Worm (Caenorhabditis elegans) whole organism, L2 larva: Measurements from ENCODE around the gene Y57A10C.10.

ENCODE experiments used
- C34F6.9 ChIP-seq: fragments of 150-350 bp; optimal IDR thresholded peaks from 2 replicates; lab custom pipeline; 2014; ENCODE audit warnings: missing biosample characterization, missing genetic modification characterization
- F13H6.1 ChIP-seq: sonication (generic microtip); optimal IDR thresholded peaks from 2 replicates; lab custom pipeline; 2016; ENCODE audit warnings: missing genetic modification characterization, missing compliant biosample characterization
- R02D3.7 ChIP-seq: fragments of 150-350 bp; optimal IDR thresholded peaks from 2 replicates; lab custom pipeline; 2014; ENCODE audit warnings: missing biosample characterization, missing genetic modification characterization
- ama-1 ChIP-seq: fragments of 150-350 bp; optimal IDR thresholded peaks from 2 replicates; lab custom pipeline; 2018; ENCODE audit warnings: inconsistent platforms
- blmp-1 ChIP-seq: sonication (generic microtip); optimal IDR thresholded peaks from 2 replicates; lab custom pipeline; 2017; ENCODE audit warnings: missing genetic modification characterization, mild to moderate bottlenecking, missing compliant biosample characterization, antibody characterized with exemption, moderate library complexity; ENCODE audit not compliant: insufficient read depth
- ceh-16 ChIP-seq: fragments of 150-350 bp; optimal IDR thresholded peaks from 2 replicates; lab custom pipeline; 2014; ENCODE audit warnings: missing biosample characterization, missing genetic modification characterization
- ceh-82 ChIP-seq: fragments of 150-350 bp; optimal IDR thresholded peaks from 2 replicates; lab custom pipeline; 2014; ENCODE audit warnings: missing biosample characterization, missing genetic modification characterization
- dmd-4 ChIP-seq: sonication (generic microtip); optimal IDR thresholded peaks from 2 replicates; lab custom pipeline; 2017; ENCODE audit warnings: missing biosample characterization, missing genetic modification characterization
- egl-27 ChIP-seq: sonication (generic microtip); optimal IDR thresholded peaks from 3 replicates; lab custom pipeline; 2017; ENCODE audit warnings: missing biosample characterization, missing genetic modification reagents, missing genetic modification characterization
- gmeb-1 ChIP-seq: fragments of 150-350 bp; optimal IDR thresholded peaks from 2 replicates; lab custom pipeline; 2014; ENCODE audit warnings: missing biosample characterization, missing genetic modification characterization
- lin-11 ChIP-seq: fragments of 150-350 bp; sonication (generic microtip); optimal IDR thresholded peaks from 2 replicates; lab custom pipeline; 2014; ENCODE audit warnings: missing biosample characterization, missing genetic modification characterization, inconsistent platforms, mixed read lengths
- lin-13 ChIP-seq: fragments of 150-350 bp; optimal IDR thresholded peaks from 2 replicates; lab custom pipeline; 2014; ENCODE audit warnings: missing biosample characterization, missing genetic modification reagents, missing genetic modification characterization
- lin-39 ChIP-seq: fragments of 150-350 bp; optimal IDR thresholded peaks from 2 replicates; lab custom pipeline; 2014; ENCODE audit warnings: missing biosample characterization, missing genetic modification reagents, missing genetic modification characterization
- mab-5 ChIP-seq: fragments of 150-350 bp; optimal IDR thresholded peaks from 2 replicates; lab custom pipeline; 2014; ENCODE audit warnings: missing biosample characterization, missing genetic modification characterization
- mbf-1 ChIP-seq: sonication (generic microtip); optimal IDR thresholded peaks from 2 replicates; lab custom pipeline; 2017; ENCODE audit warnings: missing biosample characterization, missing genetic modification characterization
- mdl-1 ChIP-seq, 2 experiments: fragments of 150-350 bp in 1 of 2; sonication (generic microtip) in 1 of 2; optimal IDR thresholded peaks; 2 replicates each; lab custom pipeline; 2017; ENCODE audit warnings: missing biosample characterization in 2 of 2, missing genetic modification characterization in 2 of 2
- nhr-129 ChIP-seq: fragments of 150-350 bp; optimal IDR thresholded peaks from 2 replicates; lab custom pipeline; 2014; ENCODE audit warnings: missing biosample characterization, missing genetic modification characterization
- nhr-23 ChIP-seq: fragments of 150-350 bp; optimal IDR thresholded peaks from 2 replicates; lab custom pipeline; 2014; ENCODE audit warnings: missing biosample characterization, missing genetic modification reagents, missing genetic modification characterization
- nhr-237 ChIP-seq: fragments of 150-350 bp; optimal IDR thresholded peaks from 2 replicates; lab custom pipeline; 2014; ENCODE audit warnings: missing biosample characterization, missing genetic modification characterization
- nhr-25 ChIP-seq: fragments of 150-350 bp; sonication (generic microtip); optimal IDR thresholded peaks from 3 replicates; lab custom pipeline; 2014; ENCODE audit warnings: missing biosample characterization, missing genetic modification characterization
- nhr-6 ChIP-seq: fragments of 150-350 bp; optimal IDR thresholded peaks from 2 replicates; lab custom pipeline; 2014; ENCODE audit warnings: missing biosample characterization, missing genetic modification characterization
- nhr-77 ChIP-seq: fragments of 150-350 bp; optimal IDR thresholded peaks from 2 replicates; lab custom pipeline; 2014; ENCODE audit warnings: missing biosample characterization, missing genetic modification characterization
- sem-4 ChIP-seq: fragments of 150-350 bp; optimal IDR thresholded peaks from 2 replicates; lab custom pipeline; 2014; ENCODE audit warnings: missing biosample characterization, missing genetic modification reagents, missing genetic modification characterization
- skn-1 ChIP-seq: sonication (generic microtip); optimal IDR thresholded peaks from 2 replicates; lab custom pipeline; 2017; ENCODE audit warnings: missing biosample characterization, missing genetic modification characterization
- sma-3 ChIP-seq: sonication (generic microtip); optimal IDR thresholded peaks from 2 replicates; lab custom pipeline; 2016; ENCODE audit warnings: missing genetic modification reagents, missing genetic modification characterization, missing compliant biosample characterization
- sma-9 ChIP-seq, 2 experiments: fragments of 150-350 bp in 1 of 2; sonication (generic microtip) in 1 of 2; optimal IDR thresholded peaks; 2 replicates each; lab custom pipeline; 2014 to 2016; ENCODE audit warnings: missing genetic modification characterization in 2 of 2, mild to moderate bottlenecking in 1 of 2, missing biosample characterization in 1 of 2, missing compliant biosample characterization in 1 of 2, missing genetic modification reagents in 1 of 2, moderate library complexity in 1 of 2
- snpc-4 ChIP-seq: fragments of 150-350 bp; optimal IDR thresholded peaks from 2 replicates; lab custom pipeline; 2014; ENCODE audit warnings: missing biosample characterization, missing genetic modification characterization
- unc-55 ChIP-seq: fragments of 150-350 bp; sonication (generic microtip); optimal IDR thresholded peaks from 3 replicates; lab custom pipeline; 2014; ENCODE audit warnings: missing biosample characterization, missing genetic modification reagents, missing genetic modification characterization
- unc-62 ChIP-seq: fragments of 150-350 bp; optimal IDR thresholded peaks from 2 replicates; lab custom pipeline; 2014; ENCODE audit warnings: missing biosample characterization, missing genetic modification reagents, missing genetic modification characterization
- zag-1 ChIP-seq: fragments of 150-350 bp; optimal IDR thresholded peaks from 2 replicates; lab custom pipeline; 2014; ENCODE audit warnings: missing biosample characterization, missing genetic modification characterization
- ztf-1 ChIP-seq: fragments of 200-800 bp; sonication (Bioruptor generic); conservative IDR thresholded peaks from 2 replicates; pipeline ENCODE4 v1.3.6; 2022; ENCODE audit warnings: missing genetic modification characterization, missing compliant biosample characterization

Y57A10C.10 gene

ce11 chrII:12420486-12420885 is 20.6 kb downstream of the Y57A10C.10 start, which contains the start of gene sre-26:
TSS of gene sre-26 (minus strand) at chrII:12420586.
- TF ChIP-seq nhr-25 (tag; lab: Kevin White, UChicago) = no peak

- no peak for TF ChIP-seq lin-39 (tag; lab: Kevin White, UChicago)
- TF ChIP-seq sma-9 (GFP tag; optimal IDR thresholded peaks at IDR 0.05; lab: Kevin White, UChicago) = peak; percentile 10
- no peak for TF ChIP-seq sma-9 (tag; optimal IDR thresholded peaks at IDR 0.05; lab: Kevin White, UChicago)
Observed at ce11 chrII:12417996-12418395, 23.1 kb downstream of the Y57A10C.10 start.

- no peak for TF ChIP-seq mbf-1 (tag; lab: Kevin White, UChicago)
- TF ChIP-seq nhr-23 (tag; lab: Kevin White, UChicago) = no peak
- TF ChIP-seq gmeb-1 (tag; lab: Kevin White, UChicago) = no peak
- no peak for TF ChIP-seq mab-5 (tag; lab: Kevin White, UChicago)
- TF ChIP-seq ceh-82 (tag; lab: Kevin White, UChicago) = no peak
- no peak for TF ChIP-seq sma-3 (GFP tag; lab: Kevin White, UChicago)
- TF ChIP-seq nhr-237 = no peak
- no peak for TF ChIP-seq ama-1 (lab: Kevin White, UChicago)
- TF ChIP-seq R02D3.7 (tag; lab: Kevin White, UChicago) = no peak
- TF ChIP-seq ceh-16 (tag; lab: Kevin White, UChicago) = no peak
Observed at ce11 chrII:12417514-12417913, 23.6 kb downstream of the Y57A10C.10 start, which contains the start of gene sre-27. TSS of gene sre-27 (minus strand) at chrII:12417614.

DNA sequence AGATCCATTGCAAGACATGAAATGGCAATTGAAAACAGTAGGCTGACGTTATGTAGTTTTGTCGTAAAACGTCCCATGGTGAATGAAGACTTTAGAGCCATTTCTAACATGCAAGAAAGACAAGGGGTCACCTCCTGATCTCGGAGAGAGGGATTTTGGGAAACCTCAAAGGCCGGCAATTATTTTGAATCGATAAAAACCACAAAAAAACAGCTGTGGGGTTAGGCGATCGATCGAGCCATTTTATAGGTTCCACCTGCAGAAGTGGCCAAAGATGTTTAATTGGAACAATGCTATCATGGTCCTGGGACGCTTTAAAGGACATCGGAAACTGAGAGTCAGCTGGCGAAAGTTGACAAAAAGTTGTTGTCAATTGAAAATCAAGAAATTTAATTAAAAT is 26.3 kb downstream of the Y57A10C.10 start, which contains the start of gene Y57A10C.11:
Gene Y57A10C.11 (minus strand): TSS at position 101 of the 400 bp plus-strand sequence.
- TF ChIP-seq sem-4 (tag; lab: Kevin White, UChicago) (no peak), snpc-4 (tag; lab: Kevin White, UChicago) (no peak), R02D3.7 (tag; lab: Kevin White, UChicago) (no peak), nhr-6 (tag; lab: Kevin White, UChicago) (no peak), dmd-4 (tag; lab: Kevin White, UChicago) (no peak), skn-1 (tag; lab: Kevin White, UChicago) (no peak), lin-39 (tag; lab: Kevin White, UChicago) (no peak), egl-27 (no peak), unc-55 (no peak), ceh-82 (tag; lab: Kevin White, UChicago) (no peak)
- TF ChIP-seq, all 48 proteins: peak for 0

DNA sequence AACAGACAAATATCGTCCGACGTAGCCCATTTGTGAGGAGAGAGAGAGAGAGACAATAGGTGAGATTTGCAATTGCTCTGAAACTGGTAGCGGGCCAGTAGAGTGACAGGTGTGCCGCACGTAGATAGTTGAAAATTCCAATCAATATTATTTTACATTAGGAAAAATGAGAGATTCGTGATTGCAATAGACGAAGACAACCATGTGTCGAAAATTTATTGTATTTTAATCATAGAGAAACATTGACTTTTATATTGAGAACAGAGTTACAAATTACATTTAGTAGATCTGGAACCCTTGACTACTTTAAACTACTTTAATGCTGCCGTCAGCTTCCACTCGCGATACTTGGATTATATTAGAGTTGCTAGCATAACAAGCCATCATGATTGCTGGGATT is 28.6 kb downstream of the Y57A10C.10 start, which contains the start of gene Y57A10C.1:
Gene Y57A10C.1 (minus strand): TSS at position 101 of the 400 bp plus-strand sequence.
- TF ChIP-seq R02D3.7 (tag; lab: Kevin White, UChicago) (no peak), mdl-1 (tag; optimal IDR thresholded peaks at IDR 0.05; lab: Kevin White, UChicago) (no peak), lin-13 (GFP tag; lab: Kevin White, UChicago) (no peak), nhr-23 (tag; lab: Kevin White, UChicago) (no peak), dmd-4 (tag; lab: Kevin White, UChicago) (no peak), C34F6.9 (tag; lab: Kevin White, UChicago) (no peak), nhr-77 (tag; lab: Kevin White, UChicago) (no peak), F13H6.1 (tag; lab: Kevin White, UChicago) (no peak)

DNA sequence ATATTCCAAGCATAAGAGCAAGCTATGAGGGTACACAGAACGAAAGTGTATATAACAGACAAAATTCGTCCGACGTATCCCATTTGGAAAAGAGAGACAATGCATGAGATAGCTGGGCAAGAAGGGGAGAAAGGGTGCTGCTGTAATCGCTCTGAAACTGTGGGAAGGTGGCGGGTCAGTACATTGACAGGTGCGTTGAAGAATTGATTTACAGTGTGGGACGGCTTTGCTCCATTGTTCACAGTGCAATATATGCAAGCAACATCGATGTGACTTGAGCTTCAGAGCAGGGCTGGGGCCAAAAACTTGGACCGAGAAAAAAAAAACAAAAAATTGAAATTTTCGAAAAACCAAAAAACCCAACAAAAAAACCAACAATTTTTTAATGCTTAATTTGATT is 31.0 kb downstream of the Y57A10C.10 start, which contains the start of gene F57G9.3:
Gene F57G9.3 (minus strand): TSS at position 101 of the 400 bp plus-strand sequence.
- TF ChIP-seq zag-1 (tag; lab: Kevin White, UChicago) (no peak), ceh-16 (tag; lab: Kevin White, UChicago) (no peak), nhr-129 (no peak), unc-62 (no peak), lin-11 (tag; lab: Kevin White, UChicago) (no peak), blmp-1 (tag; lab: Kevin White, UChicago) (no peak), sem-4 (tag; lab: Kevin White, UChicago) (no peak), ztf-1 (no peak), unc-55 (no peak), R02D3.7 (tag; lab: Kevin White, UChicago) (no peak), egl-27 (no peak), sma-3 (GFP tag; lab: Kevin White, UChicago) (no peak), mab-5 (tag; lab: Kevin White, UChicago) (no peak), lin-13 (GFP tag; lab: Kevin White, UChicago) (no peak), mbf-1 (tag; lab: Kevin White, UChicago) (no peak)
- TF ChIP-seq, all 48 proteins: peak for 0
